Fruit fly (Drosophila melanogaster) whole organism, larva: Measurements from ENCODE around the gene GIIIspla2.
A peak's percentile ranks its signal among the peaks of the same experiment; 100 is the strongest.

ENCODE experiments used
- noc ChIP-seq: fragments of 200-800 bp; sonication (Bioruptor generic); optimal IDR thresholded peaks from 3 replicates; lab custom pipeline; 2019; ENCODE audit warnings: missing biosample characterization, mild to moderate bottlenecking, missing genetic modification characterization, moderate library complexity

GIIIspla2 gene

dm6 chrX:8157294-8157693 lies at the start of gene GIIIspla2, which contains the start of gene Traf6:
Gene GIIIspla2 (plus strand): TSS chrX:8157628.
Gene Traf6 (minus strand): TSS chrX:8157386.
- TF ChIP-seq noc (tag; lab: Kevin White, UChicago), result peak; percentile 78

dm6 chrX:8107936-8108335 lies 49.5 kb upstream of the GIIIspla2 start:
- no peak for TF ChIP-seq noc (tag; lab: Kevin White, UChicago)

DNA sequence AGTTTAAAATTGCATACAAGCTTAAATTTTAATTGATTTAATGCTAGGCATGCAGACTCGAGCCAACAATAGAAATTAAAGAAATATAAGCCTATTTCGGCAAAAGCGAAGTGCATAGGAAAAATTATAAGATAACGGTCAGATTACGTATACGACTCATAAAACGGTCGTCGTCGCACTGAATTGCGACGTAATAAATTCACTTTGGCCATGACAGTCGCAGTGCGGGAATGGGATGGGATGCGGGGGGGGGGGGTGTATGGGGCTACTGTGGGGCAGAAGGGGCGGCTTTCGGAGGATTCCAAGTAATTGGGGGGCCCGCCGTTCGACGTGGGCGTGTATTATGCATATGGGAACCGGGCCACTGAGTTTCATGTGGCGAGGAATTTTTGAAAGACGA lies 46.4 kb upstream of the GIIIspla2 start:
- TF ChIP-seq noc (tag; lab: Kevin White, UChicago), result no peak

dm6 chrX:8112715-8113114 lies 44.7 kb upstream of the GIIIspla2 start:
- peak; percentile 43 for TF ChIP-seq noc (tag; lab: Kevin White, UChicago)

dm6 chrX:8113386-8114279 lies 43.8 kb upstream of the GIIIspla2 start:
- TF ChIP-seq noc (tag; lab: Kevin White, UChicago), result peak; percentile 93

DNA sequence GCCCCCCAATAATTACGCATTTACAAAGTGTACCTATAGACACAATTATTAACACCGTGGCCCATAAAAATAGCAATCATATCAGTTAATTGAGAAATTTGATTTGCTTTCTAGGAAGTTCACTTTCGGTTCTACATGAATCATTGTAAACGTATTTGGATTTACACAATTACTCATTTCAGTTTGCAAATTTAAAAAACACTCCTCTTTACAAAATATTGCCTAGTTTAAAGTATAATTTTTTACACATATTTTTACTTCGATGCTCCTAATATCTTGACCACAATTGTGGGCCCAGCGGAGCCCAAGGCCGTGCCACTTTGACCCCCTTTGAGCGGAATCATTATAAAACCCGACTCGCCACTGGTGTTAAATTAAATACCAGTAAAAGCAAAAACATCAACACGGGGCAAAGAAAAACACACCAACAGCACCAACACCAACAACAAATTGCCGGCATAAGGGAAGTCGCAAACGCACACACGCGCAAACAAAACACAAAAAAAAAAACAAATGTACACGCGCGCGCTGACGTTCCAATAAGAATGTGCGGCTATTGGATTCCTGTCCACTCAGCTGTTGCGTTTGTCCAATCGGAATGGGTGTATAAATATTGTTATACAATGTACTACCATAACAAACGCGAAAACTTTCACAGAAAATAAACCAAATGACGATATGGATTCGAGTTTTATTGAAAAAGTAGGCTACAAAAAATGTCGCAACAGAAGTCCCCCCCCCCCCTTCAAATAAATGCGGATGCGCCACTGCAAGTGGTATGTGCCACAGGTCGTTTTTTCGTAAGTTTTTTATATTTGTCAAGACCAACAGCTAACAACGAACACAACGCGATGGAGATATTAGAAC lies 42.7 kb upstream of the GIIIspla2 start:
- TF ChIP-seq noc (tag; lab: Kevin White, UChicago), result peak; percentile 77

DNA sequence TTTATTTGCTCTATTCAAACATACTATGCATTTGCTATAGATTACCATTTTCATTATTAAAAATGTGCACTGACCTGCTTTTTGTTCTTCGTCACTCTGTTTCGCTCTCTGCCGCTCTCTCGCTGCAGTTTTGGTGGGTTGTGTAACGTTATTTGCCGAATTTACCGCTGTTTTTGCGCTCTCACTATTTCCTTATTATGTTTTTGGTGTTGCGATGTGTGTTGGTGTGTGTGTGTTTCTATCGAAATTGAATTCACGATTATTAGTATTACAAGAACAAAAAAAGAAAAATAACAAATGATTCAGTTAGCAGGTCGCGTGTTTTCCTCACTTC lies 42.1 kb upstream of the GIIIspla2 start:
- TF ChIP-seq noc (tag; lab: Kevin White, UChicago), result no peak

dm6 chrX:8115717-8116311 lies 41.6 kb upstream of the GIIIspla2 start, which contains the start of gene Gclc:
Gene Gclc (minus strand): TSS chrX:8116147.
- peak; percentile 17 for TF ChIP-seq noc (tag; lab: Kevin White, UChicago)

dm6 chrX:8116813-8117212 lies 40.6 kb upstream of the GIIIspla2 start, which contains the start of gene CG1575:
Gene CG1575 (plus strand): TSS chrX:8117012.
- no peak for TF ChIP-seq noc (tag; lab: Kevin White, UChicago)

dm6 chrX:8120939-8121338 lies 36.5 kb upstream of the GIIIspla2 start, which contains the start of gene CG2260:
Gene CG2260 (minus strand): TSS chrX:8121147.
- TF ChIP-seq noc (tag; lab: Kevin White, UChicago), result no peak

DNA sequence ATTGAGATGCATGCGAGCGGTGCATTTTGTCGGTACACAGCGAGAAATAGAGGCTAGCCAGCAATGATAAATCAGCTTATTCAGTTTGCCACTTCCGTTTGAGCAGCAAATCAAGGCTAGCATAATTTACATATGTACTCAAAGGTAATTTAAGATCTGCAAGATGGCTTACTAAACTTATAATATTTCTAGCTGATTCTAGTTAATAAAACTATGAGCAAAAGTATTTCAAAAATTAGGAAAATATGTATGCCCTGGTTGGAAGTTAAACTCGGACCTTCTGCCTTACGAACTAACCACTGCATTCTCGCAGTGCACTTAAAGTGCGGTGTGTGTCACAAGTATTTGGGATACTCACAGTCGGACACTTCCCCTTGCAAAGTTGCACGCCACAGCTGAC lies 34.6 kb upstream of the GIIIspla2 start:
- no peak for TF ChIP-seq noc (tag; lab: Kevin White, UChicago)

- TF ChIP-seq noc (tag; lab: Kevin White, UChicago), result no peak
Measured at dm6 chrX:8125224-8125649, 32.2 kb upstream of the GIIIspla2 start.

DNA sequence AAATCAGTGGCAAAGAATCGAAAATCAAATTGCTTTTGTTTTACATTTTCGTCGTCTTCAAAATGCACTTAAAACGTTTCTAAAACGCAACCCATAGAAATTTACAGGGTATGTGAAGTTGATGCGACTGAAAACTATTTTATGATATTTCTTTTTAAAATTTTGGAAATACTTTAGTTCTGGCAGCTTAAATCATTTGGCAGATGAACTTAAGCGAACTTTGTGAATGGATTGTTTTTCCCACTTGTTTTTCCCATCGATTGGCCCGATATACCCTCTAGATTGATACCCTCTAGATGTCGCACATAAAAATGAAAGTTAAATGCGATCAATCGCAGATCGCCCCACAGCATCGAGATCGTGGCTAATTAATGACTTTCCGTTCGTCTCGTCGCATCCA lies 31.3 kb upstream of the GIIIspla2 start:
- no peak for TF ChIP-seq noc (tag; lab: Kevin White, UChicago)

dm6 chrX:8128133-8128532 lies 29.3 kb upstream of the GIIIspla2 start:
- no peak for TF ChIP-seq noc (tag; lab: Kevin White, UChicago)

dm6 chrX:8129204-8129997 lies 28.0 kb upstream of the GIIIspla2 start, which contains the start of gene CG2116:
Gene CG2116 (plus strand): TSS chrX:8129812.
- TF ChIP-seq noc (tag; lab: Kevin White, UChicago), result no peak
